Worm (Caenorhabditis elegans): ENCODE measurements around the gene mlc-1.

The mlc-1 gene

DNA sequence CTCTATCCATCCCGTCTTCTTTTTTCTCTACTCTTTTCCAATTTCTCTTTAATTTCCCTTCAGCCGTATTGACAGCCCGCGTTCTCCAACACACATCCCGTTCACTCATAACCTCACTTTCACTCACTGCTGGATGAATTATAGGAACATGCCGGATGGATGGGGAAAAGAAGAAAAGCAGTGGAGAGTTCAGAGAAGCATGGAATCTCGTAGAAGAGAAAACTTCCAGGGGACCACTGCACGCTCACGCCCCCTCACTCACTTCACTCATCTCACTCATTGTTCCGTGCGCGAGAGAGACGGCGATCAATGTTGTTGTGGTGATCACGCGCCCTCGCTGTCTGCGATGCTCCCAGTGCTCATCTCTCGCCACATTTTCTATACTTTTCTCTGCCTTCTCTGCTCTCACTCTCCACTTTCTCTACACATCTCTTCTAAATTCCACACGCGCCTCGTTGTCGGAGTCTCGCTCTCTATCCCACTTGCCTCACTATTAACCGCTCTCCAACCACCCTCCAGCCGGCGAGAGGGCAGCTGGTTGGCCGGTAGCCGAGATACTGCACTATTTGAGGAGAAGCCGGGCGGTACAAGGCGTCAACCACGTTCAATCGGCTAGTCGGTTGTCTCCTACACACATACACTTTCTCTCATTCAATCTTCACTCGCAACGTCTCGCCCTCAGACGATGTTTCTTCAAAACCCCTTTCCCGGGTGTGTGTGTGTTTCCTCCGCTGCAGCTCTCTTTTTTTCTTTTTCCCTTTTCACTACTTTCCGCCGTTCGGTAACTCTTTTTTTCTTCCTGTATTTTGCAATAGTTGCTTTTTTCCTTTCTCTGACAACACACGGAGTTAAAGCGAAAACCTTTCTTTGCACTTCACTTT is 20.9 kb downstream of the mlc-1 start (continued):
- no peak; the same call in 1 of the 2 replicates for TF ChIP-seq snpc-1.2 (GFP tag; IDR thresholded peaks at IDR 0.05)
- no peak for TF ChIP-seq tag-97 (GFP tag; IDR thresholded peaks at IDR 0.05)
- TF ChIP-seq ZK337.2 (GFP tag; IDR thresholded peaks at IDR 0.05), result no peak; the same call in 1 of the 2 replicates
- TF ChIP-seq dmd-8 (GFP tag; IDR thresholded peaks at IDR 0.05), result no peak
- TF ChIP-seq mxl-3 (GFP tag; optimal IDR thresholded peaks at IDR 0.05), result peak; percentile 96
- no peak for TF ChIP-seq aly-2 (tag; optimal IDR thresholded peaks at IDR 0.05)
- TF ChIP-seq aha-1 (tag), result peak; percentile 99
- TF ChIP-seq hlh-11 (tag; optimal IDR thresholded peaks at IDR 0.05), result peak; percentile 99
- TF ChIP-seq zip-2 (tag; optimal IDR thresholded peaks at IDR 0.05), result peak; percentile 60
- TF ChIP-seq nhr-42 (GFP tag; IDR thresholded peaks at IDR 0.05), result no peak
- TF ChIP-seq skn-1 (tag; optimal IDR thresholded peaks at IDR 0.05), result no peak
- no peak; the same call in 1 of the 2 replicates for TF ChIP-seq lim-7 (GFP tag; IDR thresholded peaks at IDR 0.05)
- peak; percentile 27 for TF ChIP-seq nhr-10 (tag; optimal IDR thresholded peaks at IDR 0.05)
- peak; percentile 66 to 82 for TF ChIP-seq hif-1 (tag; optimal IDR thresholded peaks at IDR 0.05)
- TF ChIP-seq fkh-10 (GFP tag; optimal IDR thresholded peaks at IDR 0.05), result peak; percentile 73
- TF ChIP-seq F37D6.2 (tag; optimal IDR thresholded peaks at IDR 0.05), result peak; percentile 91
- TF ChIP-seq hlh-30 (tag; optimal IDR thresholded peaks at IDR 0.05; ENCODE audit: insufficient read depth), result peak; percentile 94
- TF ChIP-seq R02D3.7 (tag; optimal IDR thresholded peaks at IDR 0.05), result no peak
- peak; percentile 81 for TF ChIP-seq T26A8.4 (GFP tag; IDR thresholded peaks at IDR 0.05)
- TF ChIP-seq nhr-11 (tag; optimal IDR thresholded peaks at IDR 0.05), result peak; percentile 74
- TF ChIP-seq vab-7 (GFP tag; IDR thresholded peaks at IDR 0.05), result peak; percentile 52; the same call in 1 of the 2 replicates
- peak; percentile 29 for TF ChIP-seq spr-3 (GFP tag; optimal IDR thresholded peaks at IDR 0.05)
- no peak for TF ChIP-seq daf-12 (tag; optimal IDR thresholded peaks at IDR 0.05)
- peak; percentile 7 for TF ChIP-seq nhr-6 (tag; optimal IDR thresholded peaks at IDR 0.05)
- peak; percentile 52; the same call in 1 of the 2 replicates for TF ChIP-seq saeg-2 (GFP tag; IDR thresholded peaks at IDR 0.05)
- peak; percentile 82 for TF ChIP-seq mdt-29 (GFP tag; IDR thresholded peaks at IDR 0.05)
- TF ChIP-seq F44E2.7 (GFP tag; IDR thresholded peaks at IDR 0.05), result no peak
- TF ChIP-seq pha-4 (GFP tag; IDR thresholded peaks at IDR 0.05), result peak; percentile 60; the same call in 1 of the 2 replicates
- peak; percentile 80 for TF ChIP-seq pha-4 (tag; optimal IDR thresholded peaks at IDR 0.05)
- no peak for TF ChIP-seq lir-3 (tag; optimal IDR thresholded peaks at IDR 0.05)
- TF ChIP-seq Y5F2A.4 (GFP tag; optimal IDR thresholded peaks at IDR 0.05), result no peak
- TF ChIP-seq Y75B8A.6 (GFP tag; IDR thresholded peaks at IDR 0.05), result no peak
- TF ChIP-seq mes-2 (tag; optimal IDR thresholded peaks at IDR 0.05; ENCODE audit: poor library complexity, severe bottlenecking), result peak; percentile 44
- TF ChIP-seq ceh-62 (tag; optimal IDR thresholded peaks at IDR 0.05), result no peak
- peak; percentile 44 for TF ChIP-seq dpl-1 (GFP tag; optimal IDR thresholded peaks at IDR 0.05)
- no peak for TF ChIP-seq F26F4.8 (GFP tag; conservative IDR thresholded peaks at IDR 0.05)
- peak; percentile 63 for TF ChIP-seq nhr-28 (tag; optimal IDR thresholded peaks at IDR 0.05)
- peak; percentile 57 for TF ChIP-seq F10B5.3 (tag; optimal IDR thresholded peaks at IDR 0.05)
- TF ChIP-seq duxl-1 (tag; optimal IDR thresholded peaks at IDR 0.05; ENCODE audit: poor library complexity), result peak; percentile 21
- no peak for TF ChIP-seq Y48G9A.11 (GFP tag; IDR thresholded peaks at IDR 0.05)
- TF ChIP-seq dmd-9 (GFP tag; IDR thresholded peaks at IDR 0.05), result no peak
- 0 out of 2 replicates have a peak, but pooled peaks have one; percentile 29 for TF ChIP-seq php-3 (GFP tag; IDR thresholded peaks at IDR 0.05)
- peak; percentile 74 for TF ChIP-seq nhr-102 (tag; optimal IDR thresholded peaks at IDR 0.05)
- TF ChIP-seq daf-16 (GFP tag; optimal IDR thresholded peaks at IDR 0.05), result peak; percentile 54 to 93
- TF ChIP-seq daf-16 (tag; optimal IDR thresholded peaks at IDR 0.05), result peak; percentile 78
- TF ChIP-seq zfp-3 (GFP tag; conservative IDR thresholded peaks at IDR 0.05), result no peak
- no peak for TF ChIP-seq mxl-2 (GFP tag; conservative IDR thresholded peaks at IDR 0.05)
- peak; percentile 4 for TF ChIP-seq pqm-1 (tag; optimal IDR thresholded peaks at IDR 0.05)
- TF ChIP-seq ceh-28 (tag; optimal IDR thresholded peaks at IDR 0.05), result peak; percentile 66
- peak; percentile 58 for TF ChIP-seq jun-1 (tag; optimal IDR thresholded peaks at IDR 0.05)

Measured in whole organism, L4 larva.